Worm (Caenorhabditis elegans): Measurements from ENCODE around the gene Y66D12A.11.

DNA sequence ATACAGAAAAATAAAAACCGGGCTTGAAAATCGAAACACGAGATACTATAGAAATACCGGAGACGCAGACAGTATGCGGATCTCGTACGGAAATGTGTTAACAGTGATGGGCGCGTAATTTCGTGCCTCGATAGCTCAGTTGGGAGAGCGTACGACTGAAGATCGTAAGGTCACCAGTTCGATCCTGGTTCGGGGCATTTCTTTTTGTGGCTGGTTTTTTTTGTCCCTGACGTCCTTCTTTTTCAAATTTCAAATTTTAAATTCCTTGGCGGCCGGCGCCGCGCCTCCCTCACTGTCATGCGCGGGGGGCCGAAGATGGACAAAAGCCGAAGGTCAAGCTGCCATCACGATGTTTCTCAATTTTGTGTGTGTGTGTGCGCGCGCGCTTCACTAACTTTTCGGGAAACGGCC lies 8.6 kb upstream of the Y66D12A.11 start:
- TF ChIP-seq F13H6.1 (tag; optimal IDR thresholded peaks at IDR 0.05) (no peak), nhr-237 (tag; optimal IDR thresholded peaks at IDR 0.05) (no peak), mab-5 (tag; optimal IDR thresholded peaks at IDR 0.05) (no peak), unc-62 (GFP tag; optimal IDR thresholded peaks at IDR 0.05) (no peak), nhr-77 (tag; optimal IDR thresholded peaks at IDR 0.05) (no peak), blmp-1 (tag; optimal IDR thresholded peaks at IDR 0.05; ENCODE audit: insufficient read depth) (no peak), unc-39 (tag; optimal IDR thresholded peaks at IDR 0.05) (no peak), mdl-1 (tag; optimal IDR thresholded peaks at IDR 0.05) (no peak), zag-1 (tag; optimal IDR thresholded peaks at IDR 0.05) (no peak), nhr-25 (tag; optimal IDR thresholded peaks at IDR 0.05) (peak; percentile 44), R02D3.7 (tag; optimal IDR thresholded peaks at IDR 0.05) (no peak), elt-1 (tag; optimal IDR thresholded peaks at IDR 0.05) (no peak), lin-39 (tag; optimal IDR thresholded peaks at IDR 0.05) (no peak)
